Worm (Caenorhabditis elegans): ENCODE data around the gene ceh-30.

The ceh-30 gene

ce11 chrX:3063274-3063673, at the start of gene ceh-30:
TSS of gene ceh-30 (plus strand) at chrX:3063574.
- TF ChIP-seq ceh-27 (GFP tag; optimal IDR thresholded peaks at IDR 0.05) (no peak), B0261.1 (tag; optimal IDR thresholded peaks at IDR 0.05) (no peak), K11D2.4 (GFP tag; IDR thresholded peaks at IDR 0.05) (no peak)

ce11 chrX:3018505-3018996, 44.8 kb upstream of the ceh-30 start, which contains the start of gene flp-18:
TSS of gene flp-18 (minus strand) at chrX:3018555.
- TF ChIP-seq hrde-1 (tag; optimal IDR thresholded peaks at IDR 0.05; ENCODE audit: borderline replicate concordance) (no peak), K12H6.12 (tag; optimal IDR thresholded peaks at IDR 0.05) (no peak), ztf-26 (tag; optimal IDR thresholded peaks at IDR 0.05) (no peak), Y79H2A.3 (GFP tag; conservative IDR thresholded peaks at IDR 0.05) (no peak), ceh-27 (GFP tag; optimal IDR thresholded peaks at IDR 0.05) (no peak), ceh-100 (GFP tag; IDR thresholded peaks at IDR 0.05) (no peak), somi-1 (GFP tag; optimal IDR thresholded peaks at IDR 0.05) (no peak), athp-1 (tag; optimal IDR thresholded peaks at IDR 0.05) (no peak), ztf-22 (GFP tag; optimal IDR thresholded peaks at IDR 0.05) (no peak), zfh-2 (GFP tag; conservative IDR thresholded peaks at IDR 0.05) (no peak), lir-1 (GFP tag; conservative IDR thresholded peaks at IDR 0.05) (no peak)

ce11 chrX:3019996-3020395, 43.4 kb upstream of the ceh-30 start:
- TF ChIP-seq ztf-6 (GFP tag; IDR thresholded peaks at IDR 0.05) (no peak), nfya-1 (tag; optimal IDR thresholded peaks at IDR 0.05; ENCODE audit: borderline replicate concordance, insufficient read depth) (no peak), efl-1 (GFP tag; optimal IDR thresholded peaks at IDR 0.05) (no peak), unc-130 (GFP tag; optimal IDR thresholded peaks at IDR 0.05) (no peak), F57A8.1 (GFP tag; optimal IDR thresholded peaks at IDR 0.05) (no peak), Y53F4B.3 (GFP tag; IDR thresholded peaks at IDR 0.05) (no peak), ekl-4 (GFP tag; IDR thresholded peaks at IDR 0.05) (no peak), nhr-80 (tag; optimal IDR thresholded peaks at IDR 0.05) (peak; percentile 77), madf-8 (GFP tag; conservative IDR thresholded peaks at IDR 0.05) (no peak), chd-7 (tag; optimal IDR thresholded peaks at IDR 0.05) (no peak), lin-40 (tag; optimal IDR thresholded peaks at IDR 0.05) (peak; percentile 16), ztf-28 (GFP tag; IDR thresholded peaks at IDR 0.05) (no peak), lin-26 (GFP tag; IDR thresholded peaks at IDR 0.05) (no peak), zim-3 (tag; optimal IDR thresholded peaks at IDR 0.05) (no peak), let-526 (GFP tag; IDR thresholded peaks at IDR 0.05) (no peak), B0261.1 (tag; optimal IDR thresholded peaks at IDR 0.05) (no peak), cebp-1 (GFP tag; IDR thresholded peaks at IDR 0.05) (no peak), cebp-1 (tag; optimal IDR thresholded peaks at IDR 0.05) (peak; percentile 30), fkh-3 (tag; optimal IDR thresholded peaks at IDR 0.05) (no peak), hlh-26 (GFP tag; conservative IDR thresholded peaks at IDR 0.05) (no peak), ztf-26 (tag; optimal IDR thresholded peaks at IDR 0.05) (no peak), let-607 (tag; optimal IDR thresholded peaks at IDR 0.05) (no peak)

- no peak for TF ChIP-seq C17E4.6 (GFP tag; IDR thresholded peaks at IDR 0.05)
- no peak for TF ChIP-seq nhr-80 (tag; optimal IDR thresholded peaks at IDR 0.05)
- no peak for TF ChIP-seq ztf-28 (GFP tag; IDR thresholded peaks at IDR 0.05)
- no peak for TF ChIP-seq rec-8 (tag; optimal IDR thresholded peaks at IDR 0.05)
- TF ChIP-seq ama-1 (optimal IDR thresholded peaks at IDR 0.05), result no peak
- no peak for TF ChIP-seq ama-1 (GFP tag; optimal IDR thresholded peaks at IDR 0.05)
- no peak for TF ChIP-seq Y67H2A.10 (GFP tag; conservative IDR thresholded peaks at IDR 0.05)
- no peak for TF ChIP-seq bed-1 (GFP tag; IDR thresholded peaks at IDR 0.05)
Measured at ce11 chrX:3021466-3021865, 41.9 kb upstream of the ceh-30 start.

All from whole organism, young adult.